Fruit fly (Drosophila melanogaster) whole organism, pupa: ENCODE results near the gene Dhc16F.

Experiments used
- CG10348 ChIP-seq: fragments of 200-800 bp; sonication (Bioruptor generic); IDR thresholded peaks from 2 replicates; pipeline ENCODE4 v1.3.6; 2022; ENCODE audit warnings: missing biosample characterization, missing genetic modification characterization
- CG12605 ChIP-seq: fragments of 200-800 bp; sonication (Bioruptor generic); IDR thresholded peaks from 2 replicates; pipeline ENCODE4 v1.3.6; 2022; ENCODE audit warnings: missing biosample characterization, missing genetic modification characterization
- CG13204 ChIP-seq: fragments of 200-800 bp; sonication (Bioruptor generic); optimal IDR thresholded peaks from 2 replicates; lab custom pipeline; 2018; ENCODE audit warnings: missing biosample characterization, mild to moderate bottlenecking, missing genetic modification characterization, moderate library complexity
- CG14655 ChIP-seq: fragments of 200-800 bp; sonication (Bioruptor generic); optimal IDR thresholded peaks from 3 replicates; lab custom pipeline; 2017; ENCODE audit warnings: mild to moderate bottlenecking, missing biosample characterization, missing genetic modification reagents, missing genetic modification characterization
- CG15710 ChIP-seq: fragments of 200-800 bp; sonication (Bioruptor generic); optimal IDR thresholded peaks from 2 replicates; lab custom pipeline; 2018; ENCODE audit warnings: missing biosample characterization, mild to moderate bottlenecking, missing genetic modification characterization, moderate library complexity
- CG17806 ChIP-seq: fragments of 200-800 bp; sonication (Bioruptor generic); optimal IDR thresholded peaks from 2 replicates; lab custom pipeline; 2018; ENCODE audit warnings: missing biosample characterization, mild to moderate bottlenecking, missing genetic modification characterization, moderate library complexity
- CG32121 ChIP-seq: fragments of 200-800 bp; sonication (Bioruptor generic); IDR thresholded peaks from 2 replicates; pipeline ENCODE4 v1.3.6; 2022; ENCODE audit warnings: missing biosample characterization, missing genetic modification characterization
- CG34367 ChIP-seq: fragments of 200-800 bp; sonication (Bioruptor generic); optimal IDR thresholded peaks from 2 replicates; lab custom pipeline; 2018; ENCODE audit warnings: missing biosample characterization, mild to moderate bottlenecking, missing genetic modification characterization
- CG4496 ChIP-seq: fragments of 200-800 bp; sonication (Bioruptor generic); IDR thresholded peaks from 3 replicates; pipeline ENCODE4 v1.3.6; 2022; ENCODE audit warnings: missing biosample characterization, missing genetic modification characterization
- CG8159 ChIP-seq: fragments of 200-800 bp; sonication (Bioruptor generic); optimal IDR thresholded peaks from 3 replicates; lab custom pipeline; 2018; ENCODE audit warnings: missing biosample characterization, mild to moderate bottlenecking, missing genetic modification characterization, moderate library complexity
- CG8301 ChIP-seq: fragments of 200-800 bp; sonication (Bioruptor generic); optimal IDR thresholded peaks from 2 replicates; lab custom pipeline; 2018; ENCODE audit warnings: missing biosample characterization, mild to moderate bottlenecking, missing genetic modification characterization
- CG9948 ChIP-seq: fragments of 200-800 bp; sonication (Bioruptor generic); optimal IDR thresholded peaks from 2 replicates; lab custom pipeline; 2018; ENCODE audit warnings: missing biosample characterization, mild to moderate bottlenecking, missing genetic modification characterization, moderate library complexity
- D1 ChIP-seq: fragments of 200-800 bp; sonication (Bioruptor generic); optimal IDR thresholded peaks from 2 replicates; lab custom pipeline; 2018; ENCODE audit warnings: missing biosample characterization, mild to moderate bottlenecking, missing genetic modification characterization, moderate library complexity
- EcR ChIP-seq: fragments of 200-800 bp; sonication (Bioruptor generic); optimal IDR thresholded peaks from 3 replicates; lab custom pipeline; 2019; ENCODE audit warnings: missing biosample characterization, missing genetic modification characterization, mild to moderate bottlenecking, moderate library complexity, missing genetic modification reagents
- Ets98B ChIP-seq: fragments of 200-800 bp; sonication (Bioruptor generic); IDR thresholded peaks from 2 replicates; pipeline ENCODE4 v1.3.6; 2022; ENCODE audit warnings: missing biosample characterization, missing genetic modification characterization
- Pif1A ChIP-seq: fragments of 200-800 bp; sonication (Bioruptor generic); optimal IDR thresholded peaks from 3 replicates; lab custom pipeline; 2016; ENCODE audit warnings: missing biosample characterization, missing genetic modification characterization
- Pif1B ChIP-seq: fragments of 200-800 bp; sonication (Bioruptor generic); optimal IDR thresholded peaks from 3 replicates; lab custom pipeline; 2016; ENCODE audit warnings: missing biosample characterization, missing genetic modification characterization
- Snoo ChIP-seq: fragments of 200-800 bp; sonication (Bioruptor generic); optimal IDR thresholded peaks from 3 replicates; lab custom pipeline; 2017; ENCODE audit warnings: missing biosample characterization, mild to moderate bottlenecking, missing genetic modification characterization, inconsistent platforms
- fd96Ca ChIP-seq: fragments of 200-800 bp; sonication (Bioruptor generic); IDR thresholded peaks from 3 replicates; pipeline ENCODE4 v1.3.6; 2022; ENCODE audit warnings: missing biosample characterization, missing genetic modification characterization
- gl ChIP-seq: fragments of 200-800 bp; sonication (Bioruptor generic); optimal IDR thresholded peaks from 2 replicates; lab custom pipeline; 2018; ENCODE audit warnings: missing biosample characterization, mild to moderate bottlenecking, missing genetic modification characterization
- rn ChIP-seq: fragments of 200-800 bp; sonication (Bioruptor generic); IDR thresholded peaks from 2 replicates; pipeline ENCODE4 v1.3.6; 2022; ENCODE audit warnings: missing biosample characterization, missing genetic modification characterization

Dhc16F gene

dm6 chrX:18092126-18092525 is 27.8 kb downstream of the Dhc16F start:
- no peak for TF ChIP-seq rn (GFP tag; lab: Robert Waterston, UW)
- TF ChIP-seq D1 (tag; lab: Kevin White, UChicago), result no peak
- TF ChIP-seq EcR (GFP tag; lab: Kevin White, UChicago), result no peak
- no peak for TF ChIP-seq fd96Ca (GFP tag; lab: Robert Waterston, UW)
- TF ChIP-seq Pif1B, result no peak
- no peak for TF ChIP-seq gl
- TF ChIP-seq CG15710 (tag; lab: Kevin White, UChicago), result no peak
- TF ChIP-seq CG32121 (GFP tag; lab: Robert Waterston, UW), result no peak
- no peak for TF ChIP-seq Ets98B (GFP tag; lab: Robert Waterston, UW)

DNA sequence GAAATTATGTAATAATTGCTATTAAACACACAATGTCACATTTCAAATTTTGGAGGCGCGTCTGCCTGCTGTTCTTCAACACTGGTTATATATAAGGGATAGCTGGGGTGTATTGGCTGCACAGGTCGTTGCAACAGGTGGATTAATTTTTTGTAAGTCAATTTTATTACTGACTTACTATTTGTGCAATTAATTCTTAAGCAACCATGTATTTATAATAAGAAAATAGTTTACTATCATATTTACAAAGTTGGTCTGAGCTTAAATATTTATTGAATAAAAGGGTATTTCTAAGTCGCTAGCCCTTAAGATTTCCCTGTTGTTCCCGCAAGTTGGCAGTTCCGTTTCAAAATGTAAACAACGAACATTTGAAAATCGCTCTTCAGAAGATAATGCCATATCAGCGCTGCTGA is 28.5 kb downstream of the Dhc16F start, which contains the start of gene RhoGAP16F:
TSS of gene RhoGAP16F (plus strand) at position 336 of the 413 bp plus-strand sequence.
- peak; percentile 77 for TF ChIP-seq CG12605
- peak; percentile 74 for TF ChIP-seq CG14655 (GFP tag; lab: Kevin White, UChicago)
- TF ChIP-seq fd96Ca (GFP tag; lab: Robert Waterston, UW), result peak; percentile 70
- TF ChIP-seq CG10348, result no peak
- TF ChIP-seq Pif1A (GFP tag; lab: Kevin White, UChicago), result peak; percentile 76
- no peak for TF ChIP-seq rn (GFP tag; lab: Robert Waterston, UW)
- peak; percentile 77 for TF ChIP-seq CG15710 (tag; lab: Kevin White, UChicago)
- peak; percentile 66 for TF ChIP-seq CG9948 (tag; lab: Kevin White, UChicago)
- TF ChIP-seq CG13204 (GFP tag; lab: Kevin White, UChicago), result no peak
- TF ChIP-seq Ets98B (GFP tag; lab: Robert Waterston, UW), result peak; percentile 66
- TF ChIP-seq EcR (GFP tag; lab: Kevin White, UChicago), result no peak
- TF ChIP-seq CG4496 (GFP tag; lab: Robert Waterston, UW), result peak; percentile 76
- TF ChIP-seq CG8159 (tag; lab: Kevin White, UChicago), result peak; percentile 78
- peak; percentile 13 for TF ChIP-seq gl
- peak; percentile 77 for TF ChIP-seq Snoo (tag; lab: Kevin White, UChicago)
- TF ChIP-seq Pif1B, result peak; percentile 61
- TF ChIP-seq CG17806 (tag; lab: Kevin White, UChicago), result peak; percentile 70
- peak; percentile 77 for TF ChIP-seq CG32121 (GFP tag; lab: Robert Waterston, UW)
- TF ChIP-seq D1 (tag; lab: Kevin White, UChicago), result no peak
- peak; percentile 77 for TF ChIP-seq CG8301
- peak; percentile 72 for TF ChIP-seq CG34367

DNA sequence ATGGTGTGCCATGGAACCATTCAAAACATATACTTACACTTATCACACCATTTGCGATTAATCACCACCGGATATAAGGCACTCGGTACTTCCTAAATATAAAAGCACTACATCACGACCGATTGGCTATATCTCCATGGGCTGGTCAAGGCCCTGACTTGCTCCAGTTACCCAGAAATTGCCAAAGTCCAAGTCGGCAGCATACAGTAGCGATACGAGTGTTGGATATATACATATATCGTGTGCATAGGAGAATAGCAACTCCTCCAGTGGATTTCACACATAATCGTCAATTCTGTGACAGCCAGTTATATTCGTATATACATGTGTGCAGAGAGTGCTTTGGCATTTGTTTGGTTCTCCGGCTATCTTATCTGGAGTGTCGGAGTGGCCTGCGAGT is 29.8 kb downstream of the Dhc16F start:
- no peak for TF ChIP-seq CG4496 (GFP tag; lab: Robert Waterston, UW)
- TF ChIP-seq Pif1B, result no peak
- TF ChIP-seq EcR (GFP tag; lab: Kevin White, UChicago), result peak; percentile 12
- no peak for TF ChIP-seq fd96Ca (GFP tag; lab: Robert Waterston, UW)
- TF ChIP-seq CG13204 (GFP tag; lab: Kevin White, UChicago), result no peak
- no peak for TF ChIP-seq CG8159 (tag; lab: Kevin White, UChicago)
- TF ChIP-seq Snoo (tag; lab: Kevin White, UChicago), result no peak

- TF ChIP-seq fd96Ca (GFP tag; lab: Robert Waterston, UW), result peak; percentile 19; the same call in 1 of the 3 replicates
- no peak for TF ChIP-seq D1 (tag; lab: Kevin White, UChicago)
- TF ChIP-seq CG10348, result no peak
- peak; percentile 65 for TF ChIP-seq CG15710 (tag; lab: Kevin White, UChicago)
- TF ChIP-seq CG12605, result 0 out of 2 replicates have a peak, but pooled peaks have one; percentile 9
- peak; percentile 44 for TF ChIP-seq Snoo (tag; lab: Kevin White, UChicago)
- no peak for TF ChIP-seq Pif1B
- no peak for TF ChIP-seq EcR (GFP tag; lab: Kevin White, UChicago)
- 0 out of 2 replicates have a peak, but pooled peaks have one; percentile 41 for TF ChIP-seq CG32121 (GFP tag; lab: Robert Waterston, UW)
- peak; percentile 65 for TF ChIP-seq CG9948 (tag; lab: Kevin White, UChicago)
- peak; percentile 59; the same call in 2 of the 3 replicates for TF ChIP-seq CG4496 (GFP tag; lab: Robert Waterston, UW)
- no peak for TF ChIP-seq rn (GFP tag; lab: Robert Waterston, UW)
- peak; percentile 63 for TF ChIP-seq CG17806 (tag; lab: Kevin White, UChicago)
- TF ChIP-seq CG8159 (tag; lab: Kevin White, UChicago), result peak; percentile 65
- TF ChIP-seq CG34367, result peak; percentile 35
- peak; percentile 55 for TF ChIP-seq CG8301
- peak; percentile 45 for TF ChIP-seq Ets98B (GFP tag; lab: Robert Waterston, UW)
- peak; percentile 78 for TF ChIP-seq CG14655 (GFP tag; lab: Kevin White, UChicago)
- TF ChIP-seq Pif1A (GFP tag; lab: Kevin White, UChicago), result peak; percentile 11
- TF ChIP-seq CG13204 (GFP tag; lab: Kevin White, UChicago), result no peak
- no peak for TF ChIP-seq gl
These were observed 30.6 kb downstream of the Dhc16F start for dm6 chrX:18094747-18095352.

DNA sequence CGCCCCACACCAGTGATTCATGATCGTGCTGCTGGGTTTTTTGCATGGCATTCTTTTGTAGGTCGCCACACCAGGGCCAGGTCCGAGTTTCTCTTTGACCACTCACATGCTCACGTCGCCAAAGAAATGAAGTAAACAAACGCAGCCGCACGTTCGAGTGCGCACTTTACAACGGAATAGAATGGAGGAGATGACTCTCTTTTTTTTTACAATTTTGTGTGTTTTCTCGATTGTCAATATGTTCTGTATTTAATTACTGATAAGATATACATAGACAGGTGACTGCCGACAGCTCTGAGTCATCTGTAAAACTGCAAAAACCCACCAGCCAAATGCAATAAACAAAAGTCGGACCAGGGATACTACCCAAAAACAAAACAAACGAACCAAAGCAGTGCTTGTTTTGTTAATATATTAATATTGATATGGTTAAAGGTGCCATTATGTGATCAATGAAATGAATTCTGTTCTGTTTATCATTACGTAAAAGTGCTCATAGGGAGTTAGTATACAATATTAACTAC is 35.9 kb downstream of the Dhc16F start:
- TF ChIP-seq CG32121 (GFP tag; lab: Robert Waterston, UW), result 0 out of 2 replicates have a peak, but pooled peaks have one; percentile 33
- no peak for TF ChIP-seq CG12605
- TF ChIP-seq Ets98B (GFP tag; lab: Robert Waterston, UW), result no peak
- TF ChIP-seq Snoo (tag; lab: Kevin White, UChicago), result no peak
